Worm (Caenorhabditis elegans): ENCODE results near the gene rab-30.

- TF ChIP-seq T20F7.1 (GFP tag; optimal IDR thresholded peaks at IDR 0.05) = no peak
- no peak for TF ChIP-seq ama-1 (optimal IDR thresholded peaks at IDR 0.05)
- TF ChIP-seq ceh-82 (tag; optimal IDR thresholded peaks at IDR 0.05) = no peak
- TF ChIP-seq mdt-29 (GFP tag; IDR thresholded peaks at IDR 0.05) = no peak
- TF ChIP-seq Y48G9A.11 (GFP tag; IDR thresholded peaks at IDR 0.05) = no peak
- no peak for TF ChIP-seq dmd-8 (GFP tag; IDR thresholded peaks at IDR 0.05)
Observed at ce11 chrIII:10512570-10512969, 47.8 kb upstream of the rab-30 start.

Measured in whole organism, L4 larva.